Worm (Caenorhabditis elegans) whole organism, L1 larva: Measurements from ENCODE around the gene F32D8.1.
A peak's percentile ranks its signal among the peaks of the same experiment; 100 is the strongest.

Experiments used
- C04F5.9 ChIP-seq: sonication (generic microtip); optimal IDR thresholded peaks from 2 replicates; lab custom pipeline; 2016; ENCODE audit warnings: missing genetic modification characterization, missing compliant biosample characterization
- C16A3.4 ChIP-seq: fragments of 150-350 bp; optimal IDR thresholded peaks from 2 replicates; lab custom pipeline; 2014; ENCODE audit warnings: missing biosample characterization, missing genetic modification characterization
- C34B4.2 ChIP-seq: sonication (generic microtip); optimal IDR thresholded peaks from 2 replicates; lab custom pipeline; 2017; ENCODE audit warnings: mild to moderate bottlenecking, missing genetic modification characterization, missing compliant biosample characterization
- F16B12.6 ChIP-seq: fragments of 150-350 bp; optimal IDR thresholded peaks from 2 replicates; lab custom pipeline; 2014; ENCODE audit warnings: missing biosample characterization, missing genetic modification characterization
- aha-1 ChIP-seq: fragments of 150-350 bp; optimal IDR thresholded peaks from 2 replicates; lab custom pipeline; 2014; ENCODE audit warnings: missing biosample characterization, missing genetic modification characterization
- alr-1 ChIP-seq: fragments of 200-800 bp; sonication (Bioruptor generic); optimal IDR thresholded peaks from 2 replicates; lab custom pipeline; 2018; ENCODE audit warnings: borderline replicate concordance, mild to moderate bottlenecking, missing genetic modification characterization, missing compliant biosample characterization
- aly-2 ChIP-seq: fragments of 150-350 bp; optimal IDR thresholded peaks from 2 replicates; lab custom pipeline; 2014; ENCODE audit warnings: missing biosample characterization, missing genetic modification characterization
- ama-1 ChIP-seq: fragments of 150-350 bp; optimal IDR thresholded peaks from 2 replicates; lab custom pipeline; 2014
- blmp-1 ChIP-seq: fragments of 150-350 bp; optimal IDR thresholded peaks from 2 replicates; lab custom pipeline; 2014; ENCODE audit warnings: missing biosample characterization, missing genetic modification characterization
- ceh-63 ChIP-seq: fragments of 200-800 bp; sonication (Bioruptor generic); optimal IDR thresholded peaks from 2 replicates; lab custom pipeline; 2018; ENCODE audit warnings: mild to moderate bottlenecking, missing genetic modification characterization, missing compliant biosample characterization
- ceh-8 ChIP-seq: fragments of 200-800 bp; sonication (Bioruptor generic); optimal IDR thresholded peaks from 2 replicates; lab custom pipeline; 2018; ENCODE audit warnings: mild to moderate bottlenecking, missing genetic modification characterization, moderate library complexity, missing compliant biosample characterization
- ceh-88 ChIP-seq: fragments of 200-800 bp; sonication (Bioruptor generic); IDR thresholded peaks from 2 replicates; pipeline ENCODE4 v1.3.6; 2022; ENCODE audit warnings: missing genetic modification characterization, missing compliant biosample characterization
- ces-1 ChIP-seq: fragments of 150-350 bp; optimal IDR thresholded peaks from 2 replicates; lab custom pipeline; 2014; ENCODE audit warnings: missing biosample characterization, missing genetic modification reagents, missing genetic modification characterization
- dsc-1 ChIP-seq: sonication (generic microtip); optimal IDR thresholded peaks from 2 replicates; lab custom pipeline; 2016; ENCODE audit warnings: mild to moderate bottlenecking, missing genetic modification characterization, missing compliant biosample characterization
- egl-13 ChIP-seq: sonication (generic microtip); optimal IDR thresholded peaks from 2 replicates; lab custom pipeline; 2016; ENCODE audit warnings: missing genotype, missing genetic modification reagents, missing genetic modification characterization, missing compliant biosample characterization
- egl-27 ChIP-seq, 2 experiments: fragments of 150-350 bp in 1 of 2; sonication (generic microtip); optimal IDR thresholded peaks; 3 replicates each; lab custom pipeline; 2017 to 2018; ENCODE audit warnings: missing biosample characterization in 2 of 2, missing genetic modification characterization in 2 of 2, missing genetic modification reagents in 2 of 2
- elt-2 ChIP-seq: sonication (generic microtip); optimal IDR thresholded peaks from 2 replicates; lab custom pipeline; 2016; ENCODE audit warnings: missing genetic modification characterization, mild to moderate bottlenecking, inconsistent platforms, missing compliant biosample characterization, missing genetic modification reagents
- fkh-10 ChIP-seq: sonication (generic microtip); optimal IDR thresholded peaks from 2 replicates; lab custom pipeline; 2017; ENCODE audit warnings: missing biosample characterization, missing genetic modification reagents, missing genetic modification characterization
- grh-1 ChIP-seq: fragments of 200-800 bp; sonication (Bioruptor generic); IDR thresholded peaks from 2 replicates; pipeline ENCODE4 v1.3.6; 2022; ENCODE audit warnings: missing genetic modification reagents, missing genetic modification characterization, missing compliant biosample characterization
- hlh-17 ChIP-seq: fragments of 200-800 bp; sonication (Bioruptor generic); optimal IDR thresholded peaks from 2 replicates; lab custom pipeline; 2018; ENCODE audit warnings: missing genetic modification characterization, mild to moderate bottlenecking, missing compliant biosample characterization, moderate library complexity, borderline replicate concordance
- hlh-4 ChIP-seq: sonication (generic microtip); optimal IDR thresholded peaks from 2 replicates; lab custom pipeline; 2016; ENCODE audit warnings: mild to moderate bottlenecking, missing genetic modification characterization, missing compliant biosample characterization
- hpl-2 ChIP-seq: fragments of 150-350 bp; optimal IDR thresholded peaks from 2 replicates; lab custom pipeline; 2014; ENCODE audit warnings: missing biosample characterization, missing genetic modification reagents, missing genetic modification characterization
- irx-1 ChIP-seq: sonication (generic microtip); optimal IDR thresholded peaks from 2 replicates; lab custom pipeline; 2016; ENCODE audit warnings: missing genetic modification characterization, missing compliant biosample characterization
- isw-1 ChIP-seq: fragments of 200-800 bp; sonication (Bioruptor generic); IDR thresholded peaks from 2 replicates; pipeline ENCODE4 v1.3.6; 2022; ENCODE audit warnings: missing genetic modification characterization, missing compliant biosample characterization
- lin-14 ChIP-seq: fragments of 200-800 bp; sonication (Bioruptor generic); optimal IDR thresholded peaks from 2 replicates; lab custom pipeline; 2018; ENCODE audit warnings: mild to moderate bottlenecking, missing genetic modification characterization, moderate library complexity, missing compliant biosample characterization
- lin-35 ChIP-seq, 2 experiments: fragments of 150-350 bp; optimal IDR thresholded peaks; 2 replicates each; lab custom pipeline; 2014; ENCODE audit warnings: missing biosample characterization in 2 of 2, missing genetic modification characterization in 2 of 2, missing genetic modification reagents in 2 of 2
- lin-39 ChIP-seq: fragments of 150-350 bp; optimal IDR thresholded peaks from 2 replicates; lab custom pipeline; 2014; ENCODE audit warnings: missing biosample characterization, missing genetic modification reagents, missing genetic modification characterization
- lir-3 ChIP-seq: sonication (generic microtip); optimal IDR thresholded peaks from 2 replicates; lab custom pipeline; 2016; ENCODE audit warnings: mild to moderate bottlenecking, missing genetic modification characterization, moderate library complexity, missing compliant biosample characterization; ENCODE audit not compliant: poor library complexity
- lsy-2 ChIP-seq, 2 experiments: fragments of 150-350 bp; optimal IDR thresholded peaks; 2 replicates each; lab custom pipeline; 2014; ENCODE audit warnings: missing biosample characterization in 2 of 2, missing genetic modification characterization in 2 of 2
- mdl-1 ChIP-seq, 2 experiments: fragments of 150-350 bp; optimal IDR thresholded peaks; 2 replicates each; lab custom pipeline; 2014 to 2017; ENCODE audit warnings: missing biosample characterization in 2 of 2, missing genetic modification characterization in 2 of 2, inconsistent platforms in 1 of 2
- mep-1 ChIP-seq: fragments of 150-350 bp; optimal IDR thresholded peaks from 2 replicates; lab custom pipeline; 2014; ENCODE audit warnings: missing biosample characterization, missing genetic modification characterization
- nhr-11 ChIP-seq: fragments of 150-350 bp; optimal IDR thresholded peaks from 2 replicates; lab custom pipeline; 2014; ENCODE audit warnings: missing biosample characterization, missing genetic modification characterization
- nhr-20 ChIP-seq: sonication (generic microtip); optimal IDR thresholded peaks from 2 replicates; lab custom pipeline; 2016; ENCODE audit warnings: mild to moderate bottlenecking, missing genetic modification characterization, missing compliant biosample characterization
- nhr-237 ChIP-seq: fragments of 150-350 bp; optimal IDR thresholded peaks from 2 replicates; lab custom pipeline; 2014; ENCODE audit warnings: missing biosample characterization, missing genetic modification characterization
- nhr-47 ChIP-seq: sonication (generic microtip); optimal IDR thresholded peaks from 2 replicates; lab custom pipeline; 2016; ENCODE audit warnings: mild to moderate bottlenecking, missing genetic modification characterization, moderate library complexity, missing compliant biosample characterization
- nhr-77 ChIP-seq: fragments of 150-350 bp; optimal IDR thresholded peaks from 2 replicates; lab custom pipeline; 2014; ENCODE audit warnings: missing biosample characterization, missing genetic modification characterization
- nhr-84 ChIP-seq: sonication (generic microtip); optimal IDR thresholded peaks from 2 replicates; lab custom pipeline; 2017; ENCODE audit warnings: missing biosample characterization, missing genetic modification characterization
- nhr-85 ChIP-seq: sonication (generic microtip); peaks from one replicate; lab custom pipeline; 2016; ENCODE audit warnings: missing genetic modification characterization, inconsistent platforms, missing compliant biosample characterization
- pag-3 ChIP-seq: sonication (generic microtip); optimal IDR thresholded peaks from 2 replicates; lab custom pipeline; 2017; ENCODE audit warnings: missing genetic modification characterization, mild to moderate bottlenecking, missing compliant biosample characterization, antibody characterized with exemption, borderline replicate concordance; ENCODE audit not compliant: insufficient read depth
- pqm-1 ChIP-seq: sonication (generic microtip); optimal IDR thresholded peaks from 3 replicates; lab custom pipeline; 2017; ENCODE audit warnings: missing biosample characterization, missing genetic modification characterization
- snpc-4 ChIP-seq: fragments of 150-350 bp; optimal IDR thresholded peaks from 2 replicates; lab custom pipeline; 2014; ENCODE audit warnings: missing biosample characterization, missing genetic modification characterization
- snu-23 ChIP-seq: sonication (generic microtip); optimal IDR thresholded peaks from 2 replicates; lab custom pipeline; 2016; ENCODE audit warnings: missing genetic modification characterization, missing compliant biosample characterization
- sptf-1 ChIP-seq: fragments of 150-350 bp; optimal IDR thresholded peaks from 2 replicates; lab custom pipeline; 2014; ENCODE audit warnings: missing biosample characterization, missing genetic modification characterization
- sup-37 ChIP-seq: fragments of 200-800 bp; sonication (Bioruptor generic); optimal IDR thresholded peaks from 2 replicates; lab custom pipeline; 2018; ENCODE audit warnings: mild to moderate bottlenecking, missing genetic modification characterization, missing compliant biosample characterization
- swsn-7 ChIP-seq: sonication (generic microtip); optimal IDR thresholded peaks from 2 replicates; lab custom pipeline; 2016; ENCODE audit warnings: missing genetic modification characterization, missing compliant biosample characterization
- tlp-1 ChIP-seq: fragments of 150-350 bp; optimal IDR thresholded peaks from 2 replicates; lab custom pipeline; 2014; ENCODE audit warnings: missing biosample characterization, missing genetic modification characterization
- unc-62 ChIP-seq: fragments of 150-350 bp; optimal IDR thresholded peaks from 2 replicates; lab custom pipeline; 2014; ENCODE audit warnings: missing biosample characterization, missing genetic modification reagents, missing genetic modification characterization
- unc-86 ChIP-seq: sonication (generic microtip); optimal IDR thresholded peaks from 2 replicates; lab custom pipeline; 2016; ENCODE audit warnings: missing genetic modification characterization, missing compliant biosample characterization
- unc-98 ChIP-seq: fragments of 200-800 bp; sonication (Bioruptor generic); IDR thresholded peaks from 2 replicates; pipeline ENCODE4 v1.3.6; 2022; ENCODE audit warnings: missing genetic modification characterization, missing compliant biosample characterization
- vab-15 ChIP-seq: sonication (generic microtip); optimal IDR thresholded peaks from 2 replicates; lab custom pipeline; 2017; ENCODE audit warnings: missing genotype, mild to moderate bottlenecking, missing genetic modification characterization, missing compliant biosample characterization
- zip-4 ChIP-seq: fragments of 200-800 bp; sonication (Bioruptor generic); optimal IDR thresholded peaks from 2 replicates; lab custom pipeline; 2018; ENCODE audit warnings: mild to moderate bottlenecking, missing genetic modification characterization, moderate library complexity, missing compliant biosample characterization
- ztf-11 ChIP-seq, 2 experiments: sonication (generic microtip); optimal IDR thresholded peaks; 2 replicates each; lab custom pipeline; 2016 to 2017; ENCODE audit warnings: missing genetic modification characterization in 2 of 2, missing biosample characterization in 1 of 2, missing compliant biosample characterization in 1 of 2
- ztf-4 ChIP-seq: fragments of 150-350 bp; optimal IDR thresholded peaks from 2 replicates; lab custom pipeline; 2014; ENCODE audit warnings: missing biosample characterization, missing genetic modification characterization

Gene F32D8.1

ce11 chrV:10871457-10871861 is 9.2 kb upstream of the F32D8.1 start (continued):
- no peak for TF ChIP-seq ceh-63
- TF ChIP-seq isw-1 (GFP tag; lab: Robert Waterston, UW) = peak; percentile 71
- peak; percentile 88 for TF ChIP-seq nhr-77 (tag; lab: Kevin White, UChicago)
- peak; percentile 87 for TF ChIP-seq unc-86
- TF ChIP-seq nhr-11 (tag; lab: Kevin White, UChicago) = peak; percentile 10
- TF ChIP-seq aha-1 (tag; lab: Kevin White, UChicago) = no peak
- peak; percentile 88 for TF ChIP-seq blmp-1 (tag; lab: Kevin White, UChicago)
- TF ChIP-seq lir-3 (tag; lab: Kevin White, UChicago) = no peak
- peak; percentile 83 for TF ChIP-seq irx-1 (tag; lab: Kevin White, UChicago)
- peak; percentile 44 for TF ChIP-seq C16A3.4 (tag; lab: Kevin White, UChicago)
- peak; percentile 71 to 82 for TF ChIP-seq egl-27 (tag; optimal IDR thresholded peaks at IDR 0.05; lab: Kevin White, UChicago)
- TF ChIP-seq nhr-47 (tag; lab: Kevin White, UChicago) = peak; percentile 88
- TF ChIP-seq hlh-17 (GFP tag; lab: Kevin White, UChicago) = no peak
- no peak for TF ChIP-seq aly-2 (tag; lab: Kevin White, UChicago)
- TF ChIP-seq snu-23 (GFP tag; lab: Kevin White, UChicago) = peak; percentile 93
- no peak for TF ChIP-seq alr-1 (tag; lab: Kevin White, UChicago)
- TF ChIP-seq zip-4 = no peak
- TF ChIP-seq lin-35 (GFP tag; optimal IDR thresholded peaks at IDR 0.05; lab: Kevin White, UChicago) = peak; percentile 60 to 72
- no peak for TF ChIP-seq lin-39 (tag; lab: Kevin White, UChicago)
- peak; percentile 55 for TF ChIP-seq sup-37 (GFP tag; lab: Kevin White, UChicago)
- TF ChIP-seq nhr-237 (tag; lab: Kevin White, UChicago) = peak; percentile 63
- no peak for TF ChIP-seq sptf-1 (tag; lab: Kevin White, UChicago)
- TF ChIP-seq snpc-4 (tag; lab: Kevin White, UChicago) = peak; percentile 63
- TF ChIP-seq pqm-1 (tag; lab: Kevin White, UChicago) = no peak
- peak; percentile 72 for TF ChIP-seq pag-3 (tag; lab: Kevin White, UChicago)
- TF ChIP-seq nhr-20 (tag; lab: Kevin White, UChicago) = peak; percentile 95
- no peak for TF ChIP-seq unc-98 (GFP tag; lab: Robert Waterston, UW)
- no peak for TF ChIP-seq ceh-8
- TF ChIP-seq fkh-10 (GFP tag; lab: Kevin White, UChicago) = peak; percentile 97
- no peak for TF ChIP-seq ama-1 (lab: Kevin White, UChicago)
- TF ChIP-seq F16B12.6 (tag; lab: Kevin White, UChicago) = no peak
- peak; percentile 73 to 84 for TF ChIP-seq lsy-2 (tag; optimal IDR thresholded peaks at IDR 0.05; lab: Kevin White, UChicago)
- TF ChIP-seq swsn-7 (tag; lab: Kevin White, UChicago) = peak; percentile 84
- TF ChIP-seq tlp-1 (tag; lab: Kevin White, UChicago) = no peak
- TF ChIP-seq ceh-88 (GFP tag; lab: Robert Waterston, UW) = 0 out of 2 replicates have a peak, but pooled peaks have one; percentile 7
- no peak for TF ChIP-seq unc-62 (GFP tag; lab: Kevin White, UChicago)
- peak in 1 of 2 experiments; percentile 31 for TF ChIP-seq ztf-11 (tag; optimal IDR thresholded peaks at IDR 0.05; lab: Kevin White, UChicago)
- TF ChIP-seq lin-14 (GFP tag; lab: Kevin White, UChicago) = peak; percentile 99
- no peak for TF ChIP-seq elt-2
- TF ChIP-seq hlh-4 (tag; lab: Kevin White, UChicago) = no peak
- no peak for TF ChIP-seq grh-1 (GFP tag; lab: Robert Waterston, UW)
- TF ChIP-seq ces-1 = no peak
- peak; percentile 68 for TF ChIP-seq ztf-4
- TF ChIP-seq dsc-1 (tag; lab: Kevin White, UChicago) = peak; percentile 81
- TF ChIP-seq nhr-85 (tag; lab: Kevin White, UChicago) = peak; percentile 95
- TF ChIP-seq C04F5.9 (tag; lab: Kevin White, UChicago) = no peak
- peak; percentile 89 for TF ChIP-seq egl-13 (tag; lab: Kevin White, UChicago)
- TF ChIP-seq mdl-1 (tag; optimal IDR thresholded peaks at IDR 0.05; lab: Kevin White, UChicago) = peak; percentile 79 to 95
- no peak for TF ChIP-seq hpl-2 (GFP tag; lab: Kevin White, UChicago)
- no peak for TF ChIP-seq nhr-84 (tag; lab: Kevin White, UChicago)
- no peak for TF ChIP-seq C34B4.2 (tag; lab: Kevin White, UChicago)
- no peak for TF ChIP-seq vab-15
- TF ChIP-seq mep-1 = peak; percentile 92
